Fruit fly (Drosophila melanogaster) whole organism, embryonic: ENCODE measurements around the gene Oscillin.

Source experiments
- Aef1 ChIP-seq: fragments of 200-800 bp; sonication (Bioruptor generic); IDR thresholded peaks from 3 replicates; pipeline ENCODE4 v1.3.6; 2022; ENCODE audit warnings: missing biosample characterization, missing genetic modification characterization
- BEAF-32 ChIP-seq: fragments of 200-800 bp; sonication (Bioruptor generic); optimal IDR thresholded peaks from 3 replicates; lab custom pipeline; 2017; ENCODE audit warnings: missing biosample characterization, missing genetic modification characterization, mild to moderate bottlenecking, moderate library complexity, missing genetic modification reagents
- CG10565 ChIP-seq: fragments of 200-800 bp; sonication (Bioruptor generic); optimal IDR thresholded peaks from 3 replicates; lab custom pipeline; 2016; ENCODE audit warnings: missing biosample characterization, mild to moderate bottlenecking, missing genetic modification characterization
- CG11398 ChIP-seq: fragments of 200-800 bp; sonication (Bioruptor generic); optimal IDR thresholded peaks from 2 replicates; lab custom pipeline; 2016; ENCODE audit warnings: missing biosample characterization, missing genetic modification characterization
- CG12104 ChIP-seq: fragments of 200-800 bp; sonication (Bioruptor generic); optimal IDR thresholded peaks from 3 replicates; lab custom pipeline; 2016; ENCODE audit warnings: missing biosample characterization, missing genetic modification characterization
- CG12155 ChIP-seq: fragments of 200-800 bp; sonication (Bioruptor generic); optimal IDR thresholded peaks from 3 replicates; lab custom pipeline; 2016; ENCODE audit warnings: missing biosample characterization, missing genetic modification characterization
- CG12744 ChIP-seq: fragments of 200-800 bp; sonication (Bioruptor generic); optimal IDR thresholded peaks from 2 replicates; lab custom pipeline; 2016; ENCODE audit warnings: missing biosample characterization, missing genetic modification characterization
- CG1647 ChIP-seq: fragments of 200-800 bp; sonication (Bioruptor generic); optimal IDR thresholded peaks from 3 replicates; lab custom pipeline; 2016; ENCODE audit warnings: missing biosample characterization, missing genetic modification characterization
- CG16813 ChIP-seq: fragments of 200-800 bp; sonication (Bioruptor generic); IDR thresholded peaks from 3 replicates; pipeline ENCODE4 v1.3.6; 2022; ENCODE audit warnings: missing biosample characterization, missing genetic modification characterization; ENCODE audit not compliant: partially characterized antibody
- CG17359 ChIP-seq: fragments of 200-800 bp; sonication (Bioruptor generic); optimal IDR thresholded peaks from 3 replicates; lab custom pipeline; 2018; ENCODE audit warnings: missing biosample characterization, mild to moderate bottlenecking, missing genetic modification characterization, moderate library complexity
- CG18619 ChIP-seq: fragments of 200-800 bp; sonication (Bioruptor generic); optimal IDR thresholded peaks from 3 replicates; lab custom pipeline; 2017; ENCODE audit warnings: missing biosample characterization, mild to moderate bottlenecking, missing genetic modification characterization
- CG3065 ChIP-seq: fragments of 200-800 bp; sonication (Bioruptor generic); optimal IDR thresholded peaks from 2 replicates; lab custom pipeline; 2016; ENCODE audit warnings: missing biosample characterization, missing genetic modification characterization
- CG31365 ChIP-seq: fragments of 200-800 bp; sonication (Bioruptor generic); optimal IDR thresholded peaks from 2 replicates; lab custom pipeline; 2018; ENCODE audit warnings: missing biosample characterization, mild to moderate bottlenecking, missing genetic modification characterization
- CG32767 ChIP-seq: fragments of 200-800 bp; sonication (Bioruptor generic); IDR thresholded peaks from 2 replicates; pipeline ENCODE4 v1.3.6; 2022; ENCODE audit warnings: missing biosample characterization, missing genetic modification characterization
- CG3847 ChIP-seq: fragments of 200-800 bp; sonication (Bioruptor generic); IDR thresholded peaks from 2 replicates; pipeline ENCODE4 v1.3.6; 2022; ENCODE audit warnings: missing biosample characterization, missing genetic modification characterization
- CG4404 ChIP-seq: fragments of 200-800 bp; sonication (Bioruptor generic); IDR thresholded peaks from 2 replicates; pipeline ENCODE4 v1.3.6; 2022; ENCODE audit warnings: missing biosample characterization, missing genetic modification characterization
- CG4707 ChIP-seq: fragments of 200-800 bp; sonication (Bioruptor generic); optimal IDR thresholded peaks from 2 replicates; lab custom pipeline; 2018; ENCODE audit warnings: missing biosample characterization, mild to moderate bottlenecking, missing genetic modification characterization, moderate library complexity
- CG4854 ChIP-seq: fragments of 200-800 bp; sonication (Bioruptor generic); optimal IDR thresholded peaks from 2 replicates; lab custom pipeline; 2016; ENCODE audit warnings: missing biosample characterization, missing genetic modification characterization, inconsistent platforms
- CG6654 ChIP-seq: fragments of 200-800 bp; sonication (Bioruptor generic); optimal IDR thresholded peaks from 2 replicates; lab custom pipeline; 2017; ENCODE audit warnings: missing biosample characterization, mild to moderate bottlenecking, missing genetic modification characterization
- CG7357 ChIP-seq: fragments of 200-800 bp; sonication (Bioruptor generic); IDR thresholded peaks from 3 replicates; pipeline ENCODE4 v1.3.6; 2022; ENCODE audit warnings: missing biosample characterization, missing genetic modification characterization
- CG8388 ChIP-seq: fragments of 200-800 bp; sonication (Bioruptor generic); optimal IDR thresholded peaks from 2 replicates; lab custom pipeline; 2019; ENCODE audit warnings: missing biosample characterization, mild to moderate bottlenecking, missing genetic modification characterization, moderate library complexity
- CG9817 ChIP-seq: fragments of 200-800 bp; sonication (Bioruptor generic); optimal IDR thresholded peaks from 2 replicates; lab custom pipeline; 2018; ENCODE audit warnings: missing biosample characterization, mild to moderate bottlenecking, missing genetic modification characterization, moderate library complexity
- CG9932 ChIP-seq: fragments of 200-800 bp; sonication (Bioruptor generic); IDR thresholded peaks from 2 replicates; pipeline ENCODE4 v1.3.6; 2022; ENCODE audit warnings: missing biosample characterization, missing genetic modification characterization
- ERR ChIP-seq: fragments of 200-800 bp; sonication (Bioruptor generic); optimal IDR thresholded peaks from 2 replicates; lab custom pipeline; 2016; ENCODE audit warnings: missing biosample characterization, missing genetic modification characterization
- Eip74EF ChIP-seq, 2 experiments: fragments of 200-800 bp in 1 of 2; fragments of >200 bp in 1 of 2; sonication (Bioruptor generic) in 1 of 2; optimal IDR thresholded peaks; 2 replicates each; lab custom pipeline; 2017 to 2019; ENCODE audit warnings: missing biosample characterization in 2 of 2, missing genetic modification characterization in 2 of 2, mild to moderate bottlenecking in 1 of 2, moderate library complexity in 1 of 2
- Fer3 ChIP-seq: fragments of 200-800 bp; sonication (Bioruptor generic); optimal IDR thresholded peaks from 2 replicates; lab custom pipeline; 2018; ENCODE audit warnings: missing biosample characterization, mild to moderate bottlenecking, missing genetic modification characterization, moderate library complexity
- MESR4 ChIP-seq: fragments of 200-800 bp; sonication (Bioruptor generic); optimal IDR thresholded peaks from 2 replicates; lab custom pipeline; 2018; ENCODE audit warnings: missing biosample characterization, mild to moderate bottlenecking, missing genetic modification characterization, moderate library complexity
- NfI ChIP-seq: fragments of 200-800 bp; sonication (Bioruptor generic); optimal IDR thresholded peaks from 3 replicates; lab custom pipeline; 2018; ENCODE audit warnings: missing biosample characterization, mild to moderate bottlenecking, missing genetic modification characterization, moderate library complexity
- Oli ChIP-seq: fragments of 200-800 bp; sonication (Bioruptor generic); optimal IDR thresholded peaks from 2 replicates; lab custom pipeline; 2018; ENCODE audit warnings: missing biosample characterization, mild to moderate bottlenecking, missing genetic modification characterization, moderate library complexity
- Sin3A ChIP-seq: fragments of >200 bp; optimal IDR thresholded peaks from 2 replicates; lab custom pipeline; 2018
- Vsx1 ChIP-seq: fragments of 200-800 bp; sonication (Bioruptor generic); optimal IDR thresholded peaks from 2 replicates; lab custom pipeline; 2017; ENCODE audit warnings: missing biosample characterization, mild to moderate bottlenecking, missing genetic modification characterization, missing genetic modification reagents
- abd-A ChIP-seq: fragments of 200-800 bp; sonication (Bioruptor generic); optimal IDR thresholded peaks from 3 replicates; lab custom pipeline; 2019; ENCODE audit warnings: missing biosample characterization, mild to moderate bottlenecking, missing genetic modification characterization, moderate library complexity
- ase ChIP-seq: fragments of 200-800 bp; sonication (Bioruptor generic); IDR thresholded peaks from 3 replicates; pipeline ENCODE4 v1.3.6; 2022; ENCODE audit warnings: missing biosample characterization, missing genetic modification characterization
- br ChIP-seq: fragments of >200 bp; optimal IDR thresholded peaks from 2 replicates; lab custom pipeline; 2017
- gcm2 ChIP-seq: fragments of 200-800 bp; sonication (Bioruptor generic); optimal IDR thresholded peaks from 2 replicates; lab custom pipeline; 2016; ENCODE audit warnings: missing biosample characterization, missing genetic modification characterization
- insv ChIP-seq, 2 experiments: fragments of 200-800 bp; sonication (Bioruptor generic); optimal IDR thresholded peaks; 3 replicates each; lab custom pipeline; 2016 to 2018; ENCODE audit warnings: missing biosample characterization in 2 of 2, missing genetic modification characterization in 2 of 2
- klu ChIP-seq: fragments of 200-800 bp; sonication (Bioruptor generic); IDR thresholded peaks from 2 replicates; pipeline ENCODE4 v1.3.6; 2022; ENCODE audit warnings: missing biosample characterization, missing genetic modification characterization
- lbe ChIP-seq: fragments of 200-800 bp; sonication (Bioruptor generic); optimal IDR thresholded peaks from 2 replicates; lab custom pipeline; 2016; ENCODE audit warnings: missing biosample characterization, mild to moderate bottlenecking, missing genetic modification characterization
- lilli ChIP-seq: fragments of 200-800 bp; sonication (Bioruptor generic); optimal IDR thresholded peaks from 3 replicates; lab custom pipeline; 2016; ENCODE audit warnings: missing biosample characterization, missing genetic modification characterization
- mld ChIP-seq: fragments of 200-800 bp; sonication (Bioruptor generic); IDR thresholded peaks from 3 replicates; pipeline ENCODE4 v1.3.6; 2022; ENCODE audit warnings: missing biosample characterization, missing genetic modification characterization; ENCODE audit not compliant: partially characterized antibody
- oc ChIP-seq: fragments of 200-800 bp; sonication (Bioruptor generic); optimal IDR thresholded peaks from 2 replicates; lab custom pipeline; 2018; ENCODE audit warnings: missing biosample characterization, mild to moderate bottlenecking, missing genetic modification characterization, moderate library complexity
- pan ChIP-seq, 4 experiments: fragments of >200 bp in 3 of 4; fragments of 200-800 bp in 1 of 4; sonication (Bioruptor generic) in 1 of 4; optimal IDR thresholded peaks in 3 of 4; IDR thresholded peaks in 1 of 4; 2 replicates each; pipeline versions ENCODE4 v1.3.6 to Lab custom; 2017 to 2022; ENCODE audit warnings: missing biosample characterization in 2 of 4, missing genetic modification characterization in 2 of 4, mixed read lengths in 1 of 4
- ro ChIP-seq: fragments of 200-800 bp; sonication (Bioruptor generic); IDR thresholded peaks from 2 replicates; pipeline ENCODE4 v1.3.6; 2022; ENCODE audit warnings: missing biosample characterization, missing genetic modification characterization
- sim ChIP-seq: fragments of 200-800 bp; sonication (Bioruptor generic); IDR thresholded peaks from 2 replicates; pipeline ENCODE4 v1.3.6; 2022; ENCODE audit warnings: missing biosample characterization, missing genetic modification characterization
- slbo ChIP-seq: fragments of 200-800 bp; sonication (Bioruptor generic); IDR thresholded peaks from 2 replicates; pipeline ENCODE4 v1.3.6; 2022; ENCODE audit warnings: missing biosample characterization, missing genetic modification characterization
- slou ChIP-seq: fragments of 200-800 bp; sonication (Bioruptor generic); optimal IDR thresholded peaks from 3 replicates; lab custom pipeline; 2016; ENCODE audit warnings: missing biosample characterization, missing genetic modification characterization
- sna ChIP-seq: fragments of 200-800 bp; sonication (Bioruptor generic); IDR thresholded peaks from 2 replicates; pipeline ENCODE4 v1.3.6; 2022; ENCODE audit warnings: missing biosample characterization, missing genetic modification characterization; ENCODE audit not compliant: partially characterized antibody
- zf30C ChIP-seq: fragments of 200-800 bp; sonication (Bioruptor generic); optimal IDR thresholded peaks from 3 replicates; lab custom pipeline; 2018; ENCODE audit warnings: missing biosample characterization, mild to moderate bottlenecking, missing genetic modification characterization

Oscillin gene

DNA sequence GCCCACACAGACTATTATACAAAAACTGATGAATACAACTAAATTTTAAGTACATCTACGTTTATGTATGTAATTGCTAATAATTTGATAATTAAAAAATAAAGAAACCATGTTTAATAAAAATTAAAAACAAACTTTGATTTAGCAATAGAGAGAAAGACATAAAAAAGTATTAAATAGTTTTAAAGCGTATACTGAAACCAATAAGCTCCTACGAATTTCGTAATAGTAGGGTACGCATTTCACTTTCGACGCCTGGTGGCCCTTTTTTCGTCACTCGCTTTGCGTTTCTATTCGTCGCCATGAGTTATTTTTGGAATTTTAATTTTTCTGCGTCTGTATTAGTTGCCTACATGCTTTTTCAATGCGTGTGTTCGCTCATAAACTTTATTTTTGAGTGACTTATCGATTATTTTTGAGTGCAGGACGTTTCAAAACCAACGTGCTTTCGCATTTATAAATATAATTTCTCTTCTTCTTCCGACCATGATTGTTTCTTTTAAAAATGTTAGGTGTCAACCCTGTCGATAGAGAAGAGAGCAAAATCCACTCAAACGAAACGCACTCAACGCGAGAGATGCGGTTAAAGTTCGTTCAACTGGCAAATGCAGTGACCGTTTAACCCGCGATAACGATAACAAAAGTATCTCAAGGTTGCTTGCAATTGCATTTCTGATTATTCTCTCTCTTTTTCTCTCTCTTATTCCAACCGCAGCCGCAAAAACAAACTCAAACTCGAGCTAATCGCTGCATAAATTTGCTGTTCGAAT is at the start of gene Oscillin (continued):
- TF ChIP-seq gcm2: no peak
- peak; percentile 78 for TF ChIP-seq CG32767
- TF ChIP-seq CG10565: peak; percentile 27
- TF ChIP-seq CG12744: peak; percentile 29
- TF ChIP-seq abd-A (tag; lab: Kevin White, UChicago): peak; percentile 64
- peak; percentile 82 for TF ChIP-seq Fer3 (tag; lab: Kevin White, UChicago)
- TF ChIP-seq MESR4 (GFP tag; lab: Kevin White, UChicago): peak; percentile 13
- peak; percentile 57 for TF ChIP-seq Aef1 (GFP tag; lab: Robert Waterston, UW)
- TF ChIP-seq sim (GFP tag; lab: Robert Waterston, UW): peak; percentile 71
- TF ChIP-seq Sin3A (lab: Kevin White, UChicago): no peak
- TF ChIP-seq CG9932 (GFP tag; lab: Robert Waterston, UW): peak; percentile 72
- peak; percentile 87 for TF ChIP-seq oc (tag; lab: Kevin White, UChicago)
- TF ChIP-seq klu (GFP tag; lab: Robert Waterston, UW): peak; percentile 72
- TF ChIP-seq Vsx1 (GFP tag; lab: Kevin White, UChicago): no peak
- TF ChIP-seq CG3847 (GFP tag; lab: Robert Waterston, UW): peak; percentile 43; the same call in 1 of the 2 replicates
- no peak for TF ChIP-seq pan (optimal IDR thresholded peaks at IDR 0.05; lab: Kevin White, UChicago)
- TF ChIP-seq pan (GFP tag; optimal IDR thresholded peaks at IDR 0.05 in 1 of 2, IDR thresholded peaks at IDR 0.05 in 1 of 2): peak in 1 of 2 experiments; percentile 92
- TF ChIP-seq CG12155: peak; percentile 53
- TF ChIP-seq CG9817 (tag; lab: Kevin White, UChicago): peak; percentile 58
- TF ChIP-seq CG8388 (GFP tag; lab: Kevin White, UChicago): peak; percentile 89
- peak; percentile 49 for TF ChIP-seq CG18619 (GFP tag; lab: Kevin White, UChicago)
- peak; percentile 68; the same call in 2 of the 3 replicates for TF ChIP-seq CG16813 (GFP tag; lab: Robert Waterston, UW)
- peak; percentile 57 for TF ChIP-seq lilli (GFP tag; lab: Kevin White, UChicago)
- no peak for TF ChIP-seq BEAF-32
- TF ChIP-seq CG1647 (GFP tag; lab: Kevin White, UChicago): peak; percentile 43
- TF ChIP-seq CG3065: peak; percentile 67
- TF ChIP-seq CG6654 (GFP tag; lab: Kevin White, UChicago): peak; percentile 45
- TF ChIP-seq CG4404 (GFP tag; lab: Robert Waterston, UW): peak; percentile 45
- no peak; the same call in 2 of the 3 replicates for TF ChIP-seq CG7357 (GFP tag; lab: Robert Waterston, UW)
- peak; percentile 66 for TF ChIP-seq NfI (GFP tag; lab: Kevin White, UChicago)
- peak in 1 of 2 experiments; percentile 80 for TF ChIP-seq Eip74EF (GFP tag; optimal IDR thresholded peaks at IDR 0.05; lab: Kevin White, UChicago)
- TF ChIP-seq insv (GFP tag; optimal IDR thresholded peaks at IDR 0.05; lab: Kevin White, UChicago): peak in 1 of 2 experiments; percentile 35
- TF ChIP-seq ro (GFP tag; lab: Robert Waterston, UW): peak; percentile 51; the same call in 1 of the 2 replicates
- no peak for TF ChIP-seq CG4707 (GFP tag; lab: Kevin White, UChicago)
- no peak for TF ChIP-seq zf30C (GFP tag; lab: Kevin White, UChicago)
- peak; percentile 48 for TF ChIP-seq CG4854 (GFP tag; lab: Kevin White, UChicago)
- TF ChIP-seq CG31365: no peak
- TF ChIP-seq slou: peak; percentile 62
- peak; percentile 29 for TF ChIP-seq Oli (tag; lab: Kevin White, UChicago)
- peak; percentile 88 for TF ChIP-seq mld
- peak; percentile 91 for TF ChIP-seq CG17359 (tag; lab: Kevin White, UChicago)
- no peak for TF ChIP-seq br (lab: Kevin White, UChicago)
- TF ChIP-seq CG11398 (GFP tag; lab: Kevin White, UChicago): peak; percentile 12
- peak; percentile 79 for TF ChIP-seq slbo (GFP tag; lab: Robert Waterston, UW)
- peak; percentile 91 for TF ChIP-seq sna (GFP tag; lab: Robert Waterston, UW)
- TF ChIP-seq ERR (GFP tag; lab: Kevin White, UChicago): peak; percentile 43
- TF ChIP-seq ase: peak; percentile 79
- peak; percentile 64 for TF ChIP-seq lbe
- TF ChIP-seq CG12104 (GFP tag; lab: Kevin White, UChicago): peak; percentile 80
